Worm (Caenorhabditis elegans) whole organism, L3 larva: ENCODE measurements around the gene fbxb-38.

Experiments used
- elt-2 ChIP-seq: sonication (generic microtip); optimal IDR thresholded peaks from 2 replicates; lab custom pipeline; 2016; ENCODE audit warnings: missing genetic modification reagents, mild to moderate bottlenecking, missing genetic modification characterization, missing compliant biosample characterization
- nhr-12 ChIP-seq: fragments of 150-350 bp; optimal IDR thresholded peaks from 2 replicates; lab custom pipeline; 2014; ENCODE audit warnings: missing biosample characterization, missing genetic modification characterization
- nhr-67 ChIP-seq: fragments of 150-350 bp; optimal IDR thresholded peaks from 2 replicates; lab custom pipeline; 2014; ENCODE audit warnings: missing biosample characterization, missing genetic modification characterization
- nhr-76 ChIP-seq: fragments of 150-350 bp; sonication (generic microtip); optimal IDR thresholded peaks from 5 replicates; lab custom pipeline; 2014; ENCODE audit warnings: missing biosample characterization, missing genetic modification characterization
- zag-1 ChIP-seq: fragments of 150-350 bp; optimal IDR thresholded peaks from 2 replicates; lab custom pipeline; 2014; ENCODE audit warnings: missing biosample characterization, missing genetic modification characterization
- ztf-4 ChIP-seq: fragments of 150-350 bp; optimal IDR thresholded peaks from 2 replicates; lab custom pipeline; 2014; ENCODE audit warnings: missing biosample characterization, missing genetic modification characterization

DNA sequence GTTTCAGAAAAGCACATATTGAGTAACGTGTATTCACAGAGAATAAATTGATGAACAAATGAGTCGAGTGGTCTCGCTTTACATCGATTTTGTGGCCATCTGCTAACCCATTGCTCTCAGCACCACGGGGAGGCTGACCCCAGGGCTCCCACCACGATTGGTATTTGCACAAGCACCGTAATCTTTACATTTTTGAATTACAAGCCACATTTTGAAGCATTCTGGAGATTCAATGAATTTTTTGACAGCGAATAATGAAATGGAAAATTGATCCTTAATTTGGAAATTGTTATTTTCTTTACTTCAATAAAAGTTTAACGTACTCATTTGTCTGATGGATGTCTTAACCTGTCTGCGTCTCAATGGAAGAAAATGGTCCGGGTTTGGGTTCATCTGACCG lies 23.0 kb downstream of the fbxb-38 start, which contains the start of gene C40A11.6:
- no peak for TF ChIP-seq nhr-12
- no peak for TF ChIP-seq ztf-4
- TF ChIP-seq nhr-76 (tag; lab: Kevin White, UChicago): no peak
- TF ChIP-seq nhr-67: no peak
- TF ChIP-seq zag-1 (tag; lab: Kevin White, UChicago): no peak
- TF ChIP-seq elt-2 (tag; lab: Kevin White, UChicago): no peak
